Worm (Caenorhabditis elegans): ENCODE results near the gene C30H6.9.

DNA sequence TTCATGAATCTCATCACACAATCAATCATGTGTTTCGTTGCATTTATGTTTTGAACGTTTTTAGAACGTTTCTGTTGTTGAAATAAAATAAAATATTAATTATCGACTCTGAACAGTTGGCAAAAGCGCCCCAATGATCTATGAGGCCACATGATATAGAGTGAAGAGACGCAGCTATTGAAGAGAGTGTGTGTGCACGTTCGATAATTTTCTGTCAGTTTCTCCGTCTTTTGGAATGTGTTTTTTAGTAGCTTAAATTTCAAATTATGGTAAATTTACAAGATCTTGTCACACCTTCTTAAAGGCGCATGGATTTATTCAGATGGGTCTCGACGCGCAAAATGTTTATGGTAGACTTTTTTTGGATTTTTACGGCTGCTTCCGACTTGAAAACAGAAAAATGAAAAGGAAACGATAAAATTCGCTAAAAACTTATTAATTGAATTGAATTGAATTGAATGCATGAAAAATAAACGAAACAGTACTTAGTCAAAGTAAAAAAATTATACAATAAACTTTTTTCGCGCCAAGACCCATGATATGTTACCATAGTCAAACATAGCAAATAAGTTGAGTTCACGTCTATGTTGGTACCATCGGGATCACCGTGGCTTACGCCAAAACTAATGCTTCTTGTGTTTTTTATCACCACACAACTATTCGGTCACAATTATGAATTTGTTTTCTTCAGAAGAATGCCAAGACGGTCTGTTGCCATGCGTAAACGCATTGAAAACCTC is 46.3 kb downstream of the C30H6.9 start, which contains the start of gene C49C3.15:
- no peak for TF ChIP-seq ama-1 (optimal IDR thresholded peaks at IDR 0.05)
- TF ChIP-seq tbx-37 (GFP tag; conservative IDR thresholded peaks at IDR 0.05), result no peak
- TF ChIP-seq ceh-13 (GFP tag; optimal IDR thresholded peaks at IDR 0.05), result no peak
- no peak for TF ChIP-seq scrt-1 (GFP tag; IDR thresholded peaks at IDR 0.05)
- TF ChIP-seq flt-1 (GFP tag; IDR thresholded peaks at IDR 0.05), result no peak

All from whole organism, early embryonic.